Worm (Caenorhabditis elegans) whole organism, mixed stage, embryonic: ENCODE data around the gene spp-12.

ENCODE experiments used
- blmp-1 ChIP-seq: fragments of 150-350 bp; optimal IDR thresholded peaks from 2 replicates; lab custom pipeline; 2014; ENCODE audit warnings: missing biosample characterization, missing genetic modification characterization
- drap-1 ChIP-seq: fragments of 200-800 bp; sonication (Bioruptor generic); optimal IDR thresholded peaks from 3 replicates; lab custom pipeline; 2018; ENCODE audit warnings: mild to moderate bottlenecking, missing genetic modification characterization, missing compliant biosample characterization
- elt-1 ChIP-seq: sonication (generic microtip); optimal IDR thresholded peaks from 2 replicates; lab custom pipeline; 2017; ENCODE audit warnings: missing genetic modification characterization, mild to moderate bottlenecking, missing compliant biosample characterization, antibody characterized with exemption, moderate library complexity, borderline replicate concordance; ENCODE audit not compliant: insufficient read depth
- flh-1 ChIP-seq: fragments of 200-800 bp; sonication (Bioruptor generic); optimal IDR thresholded peaks from 2 replicates; lab custom pipeline; 2018; ENCODE audit warnings: mild to moderate bottlenecking, missing genetic modification characterization, moderate library complexity, missing compliant biosample characterization
- lin-13 ChIP-seq: fragments of 150-350 bp; optimal IDR thresholded peaks from 2 replicates; lab custom pipeline; 2014; ENCODE audit warnings: missing biosample characterization, missing genetic modification characterization
- nhr-237 ChIP-seq: fragments of 150-350 bp; optimal IDR thresholded peaks from 2 replicates; lab custom pipeline; 2014; ENCODE audit warnings: missing biosample characterization, missing genetic modification characterization
- nhr-76 ChIP-seq: sonication (generic microtip); optimal IDR thresholded peaks from 2 replicates; lab custom pipeline; 2017; ENCODE audit warnings: missing biosample characterization, missing genetic modification characterization
- pha-4 ChIP-seq: fragments of 150-350 bp; optimal IDR thresholded peaks from 2 replicates; lab custom pipeline; 2018; ENCODE audit warnings: missing biosample characterization, missing genetic modification reagents, missing genetic modification characterization
- snpc-4 ChIP-seq: fragments of 150-350 bp; optimal IDR thresholded peaks from 2 replicates; lab custom pipeline; 2014; ENCODE audit warnings: missing biosample characterization, missing genetic modification characterization
- unc-120 ChIP-seq: sonication (generic microtip); optimal IDR thresholded peaks from 2 replicates; lab custom pipeline; 2017; ENCODE audit warnings: missing genetic modification characterization, missing compliant biosample characterization; ENCODE audit not compliant: poor library complexity, severe bottlenecking
- unc-39 ChIP-seq: fragments of 150-350 bp; optimal IDR thresholded peaks from 2 replicates; lab custom pipeline; 2014; ENCODE audit warnings: missing biosample characterization, missing genetic modification characterization
- unc-62 ChIP-seq: fragments of 150-350 bp; optimal IDR thresholded peaks from 2 replicates; lab custom pipeline; 2014; ENCODE audit warnings: missing biosample characterization, missing genetic modification reagents, missing genetic modification characterization
- ztf-11 ChIP-seq: fragments of 150-350 bp; optimal IDR thresholded peaks from 2 replicates; lab custom pipeline; 2014; ENCODE audit warnings: missing biosample characterization, missing genetic modification characterization

- no peak for TF ChIP-seq pha-4 (tag; lab: Kevin White, UChicago)
- TF ChIP-seq elt-1 (tag; lab: Kevin White, UChicago): no peak
- no peak for TF ChIP-seq ztf-11 (tag; lab: Kevin White, UChicago)
- no peak for TF ChIP-seq blmp-1 (tag; lab: Kevin White, UChicago)
- no peak for TF ChIP-seq snpc-4 (tag; lab: Kevin White, UChicago)
- TF ChIP-seq lin-13: no peak
- no peak for TF ChIP-seq nhr-237 (tag; lab: Kevin White, UChicago)
- no peak for TF ChIP-seq drap-1
- TF ChIP-seq nhr-76 (tag; lab: Kevin White, UChicago): no peak
- no peak for TF ChIP-seq unc-62
- TF ChIP-seq flh-1 (GFP tag; lab: Kevin White, UChicago): no peak
- no peak for TF ChIP-seq unc-39 (tag; lab: Kevin White, UChicago)
- no peak for TF ChIP-seq unc-120
These were observed 1.9 kb downstream of the spp-12 start for ce11 chrV:13891489-13891888.
